Worm (Caenorhabditis elegans): Measurements from ENCODE around the gene C17E7.4.

Gene C17E7.4

DNA sequence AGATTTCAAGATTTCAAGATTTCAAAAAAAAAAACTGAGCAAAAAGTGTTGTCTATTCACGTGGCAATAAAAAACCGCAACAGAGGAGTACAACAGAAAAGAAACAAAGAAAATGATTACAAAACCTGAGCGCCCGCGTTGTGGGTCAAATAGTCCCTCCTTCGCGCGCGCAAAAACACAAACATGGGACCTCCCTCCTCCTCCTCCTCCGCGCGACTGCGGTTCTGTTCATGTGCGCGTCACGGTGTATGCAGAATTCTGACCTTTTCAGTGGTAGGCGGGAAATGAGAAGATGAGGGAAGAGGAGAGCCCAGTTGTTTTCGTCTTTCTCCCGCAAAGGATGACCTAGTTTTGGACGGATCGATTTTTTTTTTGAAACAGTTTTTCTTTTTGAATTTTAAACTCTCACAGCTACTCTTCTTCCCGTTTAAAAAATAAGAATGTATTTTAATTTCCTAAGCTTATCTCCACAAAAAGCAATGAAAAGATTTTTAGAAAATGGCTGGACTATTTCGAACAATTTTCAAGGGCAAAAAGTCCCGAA is at the start of gene C17E7.4:
Gene C17E7.4, plus strand, starts transcription at position 494 of the 544 bp plus-strand sequence.
- TF ChIP-seq ztf-23 (GFP tag; IDR thresholded peaks at IDR 0.05) (no peak), flt-1 (GFP tag; IDR thresholded peaks at IDR 0.05) (no peak), cog-1 (tag; optimal IDR thresholded peaks at IDR 0.05) (no peak), T22C8.4 (GFP tag; IDR thresholded peaks at IDR 0.05) (no peak), ref-1 (GFP tag; conservative IDR thresholded peaks at IDR 0.05) (no peak), ztf-29 (GFP tag; IDR thresholded peaks at IDR 0.05) (no peak), tab-1 (GFP tag; IDR thresholded peaks at IDR 0.05) (no peak), med-1 (GFP tag; optimal IDR thresholded peaks at IDR 0.05; ENCODE audit: insufficient read depth) (no peak), klf-2 (GFP tag; conservative IDR thresholded peaks at IDR 0.05) (no peak)

DNA sequence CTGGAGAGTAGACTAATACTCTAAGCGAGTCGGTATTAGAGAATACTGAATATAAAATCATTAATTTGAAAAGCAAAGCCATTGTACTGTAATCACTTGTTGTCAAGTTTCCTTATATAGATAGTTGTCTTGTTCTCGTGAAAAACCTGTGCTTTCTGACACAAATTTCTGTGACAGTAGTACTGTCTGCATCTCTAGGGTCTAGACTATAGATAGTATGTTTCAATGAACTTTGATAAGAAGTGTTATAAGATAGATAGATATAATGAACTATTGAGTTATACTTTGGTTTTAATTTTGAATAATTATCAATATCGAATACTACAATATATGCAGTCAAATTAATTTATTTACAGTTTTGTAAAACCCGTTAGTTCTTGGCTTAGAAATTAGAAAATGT is 48.7 kb upstream of the C17E7.4 start, which contains the start of gene ugt-32:
Gene ugt-32, minus strand, starts transcription at position 82 of the 400 bp plus-strand sequence.
- no peak for TF ChIP-seq ztf-29 (GFP tag; IDR thresholded peaks at IDR 0.05)
- no peak for TF ChIP-seq med-1 (GFP tag; optimal IDR thresholded peaks at IDR 0.05; ENCODE audit: insufficient read depth)
- no peak for TF ChIP-seq cog-1 (tag; optimal IDR thresholded peaks at IDR 0.05)
- TF ChIP-seq klf-2 (GFP tag; conservative IDR thresholded peaks at IDR 0.05): no peak
- TF ChIP-seq ref-1 (GFP tag; conservative IDR thresholded peaks at IDR 0.05): no peak
- no peak for TF ChIP-seq T22C8.4 (GFP tag; IDR thresholded peaks at IDR 0.05)
- TF ChIP-seq flt-1 (GFP tag; IDR thresholded peaks at IDR 0.05): no peak
- TF ChIP-seq tab-1 (GFP tag; IDR thresholded peaks at IDR 0.05): no peak
- TF ChIP-seq ztf-23 (GFP tag; IDR thresholded peaks at IDR 0.05): no peak

DNA sequence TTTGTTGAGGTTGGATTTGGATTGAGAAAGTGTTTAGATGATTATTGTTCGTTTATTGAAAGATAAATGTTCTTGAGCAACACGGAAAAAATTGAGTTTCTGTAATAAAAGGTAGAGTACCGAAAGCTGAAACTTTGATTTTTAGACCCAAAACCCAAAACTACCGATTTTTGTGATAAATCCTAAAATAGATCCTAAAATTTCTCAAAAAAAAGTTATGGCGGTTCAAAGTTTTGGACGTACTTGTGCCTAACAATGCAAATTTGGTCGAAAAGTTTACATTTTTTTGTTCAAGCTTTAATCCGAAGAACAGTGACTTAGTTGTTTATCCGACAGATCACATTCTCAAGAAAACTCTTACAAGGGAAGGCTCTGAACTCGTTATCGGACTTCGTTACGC is 45.4 kb upstream of the C17E7.4 start, which contains the start of gene nhr-185:
Gene nhr-185, minus strand, starts transcription at position 101 of the 400 bp plus-strand sequence.
- TF ChIP-seq cog-1 (tag; optimal IDR thresholded peaks at IDR 0.05) (no peak), ztf-29 (GFP tag; IDR thresholded peaks at IDR 0.05) (no peak), ztf-23 (GFP tag; IDR thresholded peaks at IDR 0.05) (no peak), flt-1 (GFP tag; IDR thresholded peaks at IDR 0.05) (no peak), T22C8.4 (GFP tag; IDR thresholded peaks at IDR 0.05) (no peak)

DNA sequence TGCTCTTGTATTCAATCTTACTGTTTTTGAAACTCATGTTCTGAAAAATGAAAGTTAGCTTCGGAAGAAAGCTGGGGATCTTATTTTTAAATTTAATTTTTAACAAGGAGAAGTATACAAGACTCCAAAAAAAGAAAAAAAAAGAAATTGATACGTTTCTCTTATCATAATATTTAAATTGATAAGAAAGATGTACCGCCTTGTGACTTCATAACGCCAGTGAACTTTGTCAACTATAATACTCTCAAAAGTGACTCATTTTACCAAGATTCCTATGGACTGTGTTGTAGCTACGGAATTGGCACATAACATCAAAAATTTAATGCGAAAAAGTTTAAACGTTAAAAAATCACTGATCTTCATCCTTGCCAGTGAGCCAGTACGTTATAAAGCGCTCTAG is 40.9 kb upstream of the C17E7.4 start:
- TF ChIP-seq ztf-23 (GFP tag; IDR thresholded peaks at IDR 0.05): no peak
- no peak for TF ChIP-seq ztf-29 (GFP tag; IDR thresholded peaks at IDR 0.05)
- no peak for TF ChIP-seq med-1 (GFP tag; optimal IDR thresholded peaks at IDR 0.05; ENCODE audit: insufficient read depth)
- TF ChIP-seq ref-1 (GFP tag; conservative IDR thresholded peaks at IDR 0.05): no peak
- no peak for TF ChIP-seq flt-1 (GFP tag; IDR thresholded peaks at IDR 0.05)
- no peak for TF ChIP-seq klf-2 (GFP tag; conservative IDR thresholded peaks at IDR 0.05)
- no peak for TF ChIP-seq cog-1 (tag; optimal IDR thresholded peaks at IDR 0.05)
- no peak for TF ChIP-seq T22C8.4 (GFP tag; IDR thresholded peaks at IDR 0.05)
- TF ChIP-seq tab-1 (GFP tag; IDR thresholded peaks at IDR 0.05): no peak

DNA sequence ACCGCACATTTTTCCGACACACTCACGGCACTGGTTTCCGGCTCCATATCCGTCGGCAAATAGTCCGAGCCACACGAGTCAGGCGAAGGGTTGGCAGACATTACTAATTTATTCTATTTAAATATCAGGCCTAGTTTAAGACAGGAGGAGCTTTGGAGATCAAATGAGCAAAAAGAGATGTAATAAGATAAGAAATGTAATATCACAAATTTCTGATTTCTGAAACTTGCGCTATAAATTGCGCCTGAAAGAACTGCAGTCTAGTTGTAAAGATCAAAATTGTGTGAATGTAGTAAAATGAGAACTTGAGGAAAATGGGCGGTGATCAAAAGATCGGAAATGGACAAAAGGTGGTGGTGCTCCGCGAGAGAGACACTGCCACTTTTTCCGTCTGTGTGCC is 37.8 kb upstream of the C17E7.4 start, which contains the start of gene nhr-186:
Gene nhr-186, minus strand, starts transcription at position 101 of the 400 bp plus-strand sequence.
- TF ChIP-seq T22C8.4 (GFP tag; IDR thresholded peaks at IDR 0.05): no peak
- TF ChIP-seq klf-2 (GFP tag; conservative IDR thresholded peaks at IDR 0.05): no peak
- TF ChIP-seq med-1 (GFP tag; optimal IDR thresholded peaks at IDR 0.05; ENCODE audit: insufficient read depth): no peak
- TF ChIP-seq ztf-23 (GFP tag; IDR thresholded peaks at IDR 0.05): no peak
- TF ChIP-seq flt-1 (GFP tag; IDR thresholded peaks at IDR 0.05): no peak

DNA sequence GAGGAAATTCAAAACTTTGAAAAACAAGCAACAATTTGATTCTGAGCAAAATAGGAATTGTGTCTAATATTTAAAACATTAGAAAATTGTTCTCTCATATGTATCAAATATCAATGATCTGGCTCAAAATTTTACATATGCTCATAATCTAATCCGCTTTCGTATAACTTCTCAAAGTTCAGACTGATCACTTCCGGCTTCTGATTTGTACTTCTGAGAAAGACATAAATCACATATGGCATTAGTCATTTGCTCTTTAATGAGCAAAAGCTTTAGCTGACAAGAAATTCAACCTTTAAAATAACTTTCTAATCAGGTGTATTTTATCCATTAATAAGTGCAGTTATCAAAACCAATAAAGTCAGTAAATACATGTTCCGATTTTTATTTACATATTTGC is 36.7 kb upstream of the C17E7.4 start:
- no peak for TF ChIP-seq klf-2 (GFP tag; conservative IDR thresholded peaks at IDR 0.05)
- TF ChIP-seq flt-1 (GFP tag; IDR thresholded peaks at IDR 0.05): no peak
- no peak for TF ChIP-seq ztf-29 (GFP tag; IDR thresholded peaks at IDR 0.05)
- no peak for TF ChIP-seq ztf-23 (GFP tag; IDR thresholded peaks at IDR 0.05)
- no peak for TF ChIP-seq cog-1 (tag; optimal IDR thresholded peaks at IDR 0.05)
- no peak for TF ChIP-seq med-1 (GFP tag; optimal IDR thresholded peaks at IDR 0.05; ENCODE audit: insufficient read depth)
- TF ChIP-seq tab-1 (GFP tag; IDR thresholded peaks at IDR 0.05): no peak
- TF ChIP-seq ref-1 (GFP tag; conservative IDR thresholded peaks at IDR 0.05): no peak
- no peak for TF ChIP-seq T22C8.4 (GFP tag; IDR thresholded peaks at IDR 0.05)

DNA sequence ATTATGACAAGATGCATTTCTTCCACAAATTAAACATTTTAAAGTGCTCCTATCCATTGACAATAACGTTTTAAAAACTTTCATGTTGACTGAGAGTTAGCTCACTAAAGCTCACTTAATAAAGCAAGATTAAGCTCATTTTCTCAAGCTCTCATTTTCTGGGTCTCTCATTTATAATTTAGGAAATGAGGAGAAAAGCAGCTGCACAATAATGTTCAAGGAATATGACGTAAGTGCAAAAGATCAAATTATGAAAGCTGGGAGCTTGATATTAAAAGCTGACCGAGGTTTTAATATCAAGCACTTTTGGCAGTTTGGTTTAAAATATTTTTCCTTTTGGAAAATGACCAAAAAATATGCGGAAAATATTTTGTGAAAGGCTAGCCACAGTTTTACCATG is 34.9 kb upstream of the C17E7.4 start, which contains the start of gene nhr-188:
Gene nhr-188, minus strand, starts transcription at position 84 of the 400 bp plus-strand sequence.
- TF ChIP-seq ztf-23 (GFP tag; IDR thresholded peaks at IDR 0.05) (no peak), cog-1 (tag; optimal IDR thresholded peaks at IDR 0.05) (no peak), T22C8.4 (GFP tag; IDR thresholded peaks at IDR 0.05) (no peak), flt-1 (GFP tag; IDR thresholded peaks at IDR 0.05) (no peak), tab-1 (GFP tag; IDR thresholded peaks at IDR 0.05) (no peak), ztf-29 (GFP tag; IDR thresholded peaks at IDR 0.05) (no peak), med-1 (GFP tag; optimal IDR thresholded peaks at IDR 0.05; ENCODE audit: insufficient read depth) (no peak), klf-2 (GFP tag; conservative IDR thresholded peaks at IDR 0.05) (no peak)

DNA sequence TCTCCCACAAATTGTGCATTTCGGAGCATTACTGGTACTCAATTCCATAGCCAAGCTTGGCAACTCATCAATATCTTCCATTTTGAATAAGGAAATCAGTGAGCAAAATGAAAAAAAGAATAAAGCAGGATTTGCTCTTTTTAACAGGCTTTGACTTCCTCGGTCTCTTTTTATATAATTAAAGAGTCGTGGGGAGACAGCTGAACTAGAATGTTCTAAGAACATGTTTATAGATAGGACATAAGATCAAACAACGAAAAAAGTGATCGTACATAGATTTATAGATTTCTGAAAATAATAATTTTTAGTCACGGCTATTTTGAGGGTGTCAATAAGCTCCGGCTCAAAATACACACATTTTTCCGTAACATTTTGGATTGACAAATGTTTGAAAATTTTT is 32.5 kb upstream of the C17E7.4 start, which contains the start of gene nhr-189:
Gene nhr-189, minus strand, starts transcription at position 121 of the 400 bp plus-strand sequence.
- TF ChIP-seq ztf-23 (GFP tag; IDR thresholded peaks at IDR 0.05): no peak
- no peak for TF ChIP-seq flt-1 (GFP tag; IDR thresholded peaks at IDR 0.05)
- no peak for TF ChIP-seq med-1 (GFP tag; optimal IDR thresholded peaks at IDR 0.05; ENCODE audit: insufficient read depth)
- TF ChIP-seq klf-2 (GFP tag; conservative IDR thresholded peaks at IDR 0.05): no peak
- TF ChIP-seq ztf-29 (GFP tag; IDR thresholded peaks at IDR 0.05): no peak
- TF ChIP-seq T22C8.4 (GFP tag; IDR thresholded peaks at IDR 0.05): no peak

DNA sequence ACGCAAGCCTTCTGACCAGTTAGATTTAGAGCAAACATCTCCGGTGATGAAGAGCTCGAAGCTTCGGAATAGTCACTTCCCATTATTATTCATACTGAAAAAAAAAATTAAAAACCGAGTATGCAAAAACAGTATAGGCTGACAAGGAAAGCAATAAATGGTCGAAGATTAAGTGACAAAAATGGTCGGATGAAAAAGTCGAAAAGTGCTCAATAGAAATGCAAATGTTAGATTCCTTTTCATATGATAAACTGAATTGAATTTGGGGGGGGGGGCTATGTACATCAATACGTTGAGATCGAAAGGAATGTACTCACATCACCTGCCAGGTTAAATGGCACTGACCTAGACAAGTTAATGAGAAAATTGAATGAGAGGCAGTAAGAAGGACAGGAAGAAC is 29.8 kb upstream of the C17E7.4 start, which contains the start of gene nhr-187:
Gene nhr-187, minus strand, starts transcription at position 101 of the 400 bp plus-strand sequence.
- no peak for TF ChIP-seq T22C8.4 (GFP tag; IDR thresholded peaks at IDR 0.05)
- no peak for TF ChIP-seq ztf-23 (GFP tag; IDR thresholded peaks at IDR 0.05)
- no peak for TF ChIP-seq med-1 (GFP tag; optimal IDR thresholded peaks at IDR 0.05; ENCODE audit: insufficient read depth)

DNA sequence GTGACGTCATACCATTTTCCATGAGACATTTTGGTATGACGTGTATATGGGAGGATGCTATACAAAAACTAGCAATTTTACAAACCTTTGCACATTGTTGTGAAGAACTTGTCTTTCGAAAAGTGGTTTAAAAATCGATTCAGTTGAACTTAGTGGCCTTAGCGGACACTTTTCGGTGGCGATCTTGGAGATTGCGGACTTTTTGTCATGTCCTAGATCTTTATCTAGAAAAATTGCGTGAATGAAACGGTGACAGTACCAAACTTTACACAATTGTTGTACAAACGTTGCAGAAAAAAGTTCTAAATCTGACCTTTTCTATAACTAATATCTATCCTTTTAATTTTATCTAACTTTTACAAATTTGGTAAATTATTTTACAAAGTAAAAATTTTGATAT is 27.4 kb upstream of the C17E7.4 start:
- TF ChIP-seq klf-2 (GFP tag; conservative IDR thresholded peaks at IDR 0.05) (no peak), ztf-29 (GFP tag; IDR thresholded peaks at IDR 0.05) (no peak), med-1 (GFP tag; optimal IDR thresholded peaks at IDR 0.05; ENCODE audit: insufficient read depth) (no peak), cog-1 (tag; optimal IDR thresholded peaks at IDR 0.05) (no peak), T22C8.4 (GFP tag; IDR thresholded peaks at IDR 0.05) (no peak), flt-1 (GFP tag; IDR thresholded peaks at IDR 0.05) (no peak), ztf-23 (GFP tag; IDR thresholded peaks at IDR 0.05) (no peak)

Data from whole organism, midembryonic.